Worm (Caenorhabditis elegans) whole organism, L3 larva: ENCODE results near the gene F53A9.9.

Experiments used
- R02D3.7 ChIP-seq: fragments of 150-350 bp; optimal IDR thresholded peaks from 2 replicates; lab custom pipeline; 2014; ENCODE audit warnings: missing biosample characterization, missing genetic modification characterization
- ZK546.5 ChIP-seq: sonication (generic microtip); optimal IDR thresholded peaks from 2 replicates; lab custom pipeline; 2017; ENCODE audit warnings: missing biosample characterization, missing genetic modification characterization
- aly-2 ChIP-seq: fragments of 150-350 bp; optimal IDR thresholded peaks from 2 replicates; lab custom pipeline; 2014; ENCODE audit warnings: missing biosample characterization, missing genetic modification characterization
- ama-1 ChIP-seq: fragments of 150-350 bp; optimal IDR thresholded peaks from 2 replicates; lab custom pipeline; 2018
- ceh-16 ChIP-seq: sonication (generic microtip); optimal IDR thresholded peaks from 2 replicates; lab custom pipeline; 2017; ENCODE audit warnings: missing biosample characterization, missing genetic modification characterization
- ceh-28 ChIP-seq: fragments of 150-350 bp; optimal IDR thresholded peaks from 2 replicates; lab custom pipeline; 2014; ENCODE audit warnings: missing biosample characterization, missing genetic modification reagents, missing genetic modification characterization
- ceh-82 ChIP-seq: fragments of 150-350 bp; optimal IDR thresholded peaks from 2 replicates; lab custom pipeline; 2014; ENCODE audit warnings: missing biosample characterization, missing genetic modification characterization
- ceh-9 ChIP-seq: sonication (generic microtip); optimal IDR thresholded peaks from 2 replicates; lab custom pipeline; 2018; ENCODE audit warnings: missing biosample characterization, missing genetic modification characterization
- daf-12 ChIP-seq: fragments of 150-350 bp; optimal IDR thresholded peaks from 2 replicates; lab custom pipeline; 2014; ENCODE audit warnings: missing biosample characterization, missing genetic modification reagents, missing genetic modification characterization
- egl-27 ChIP-seq: sonication (generic microtip); optimal IDR thresholded peaks from 4 replicates; lab custom pipeline; 2017; ENCODE audit warnings: missing biosample characterization, missing genetic modification reagents, missing genetic modification characterization
- egl-5 ChIP-seq: fragments of 150-350 bp; optimal IDR thresholded peaks from 2 replicates; lab custom pipeline; 2017; ENCODE audit warnings: missing biosample characterization, missing genetic modification reagents, missing genetic modification characterization, inconsistent platforms
- elt-1 ChIP-seq: fragments of 150-350 bp; optimal IDR thresholded peaks from 2 replicates; lab custom pipeline; 2014; ENCODE audit warnings: missing biosample characterization, missing genetic modification characterization
- elt-2 ChIP-seq: sonication (generic microtip); optimal IDR thresholded peaks from 2 replicates; lab custom pipeline; 2016; ENCODE audit warnings: missing genetic modification reagents, mild to moderate bottlenecking, missing genetic modification characterization, missing compliant biosample characterization
- elt-3 ChIP-seq, 3 experiments: fragments of 150-350 bp in 1 of 3; sonication (generic microtip) in 2 of 3; optimal IDR thresholded peaks; 2 replicates in 2 of 3; 4 replicates in 1 of 3; lab custom pipeline; 2014 to 2017; ENCODE audit warnings: missing biosample characterization in 3 of 3, missing genetic modification characterization in 3 of 3
- eor-1 ChIP-seq, 2 experiments: fragments of 150-350 bp; optimal IDR thresholded peaks; 2 replicates each; lab custom pipeline; 2014 to 2018; ENCODE audit warnings: missing biosample characterization in 2 of 2, missing genetic modification characterization in 2 of 2
- fkh-10 ChIP-seq: sonication (generic microtip); optimal IDR thresholded peaks from 2 replicates; lab custom pipeline; 2017; ENCODE audit warnings: missing biosample characterization, missing genetic modification reagents, missing genetic modification characterization
- fkh-2 ChIP-seq: fragments of 150-350 bp; optimal IDR thresholded peaks from 2 replicates; lab custom pipeline; 2014; ENCODE audit warnings: missing biosample characterization, missing genetic modification reagents, missing genetic modification characterization
- fos-1 ChIP-seq: fragments of 150-350 bp; optimal IDR thresholded peaks from 2 replicates; lab custom pipeline; 2014; ENCODE audit warnings: missing biosample characterization, missing genetic modification characterization
- hmg-11 ChIP-seq: sonication (generic microtip); optimal IDR thresholded peaks from 2 replicates; lab custom pipeline; 2016; ENCODE audit warnings: missing genetic modification characterization, missing compliant biosample characterization
- jun-1 ChIP-seq: fragments of 150-350 bp; optimal IDR thresholded peaks from 2 replicates; lab custom pipeline; 2014; ENCODE audit warnings: missing biosample characterization, missing genetic modification reagents, missing genetic modification characterization
- lin-15B ChIP-seq: fragments of 150-350 bp; optimal IDR thresholded peaks from 2 replicates; lab custom pipeline; 2014; ENCODE audit warnings: missing biosample characterization, missing genetic modification characterization
- lin-39 ChIP-seq: fragments of 150-350 bp; optimal IDR thresholded peaks from 2 replicates; lab custom pipeline; 2018; ENCODE audit warnings: missing biosample characterization, missing genetic modification reagents, missing genetic modification characterization
- lsy-12 ChIP-seq: sonication (generic microtip); optimal IDR thresholded peaks from 2 replicates; lab custom pipeline; 2016; ENCODE audit warnings: mild to moderate bottlenecking, missing genetic modification characterization, missing compliant biosample characterization
- mdl-1 ChIP-seq: fragments of 150-350 bp; optimal IDR thresholded peaks from 2 replicates; lab custom pipeline; 2014; ENCODE audit warnings: missing biosample characterization, missing genetic modification characterization
- mml-1 ChIP-seq: fragments of 150-350 bp; sonication (generic microtip); optimal IDR thresholded peaks from 3 replicates; lab custom pipeline; 2014; ENCODE audit warnings: missing biosample characterization, missing genetic modification characterization
- nfya-1 ChIP-seq: sonication (generic microtip); optimal IDR thresholded peaks from 2 replicates; lab custom pipeline; 2017; ENCODE audit warnings: missing genetic modification characterization, mild to moderate bottlenecking, missing compliant biosample characterization, antibody characterized with exemption, moderate library complexity; ENCODE audit not compliant: insufficient read depth
- nhr-11 ChIP-seq: fragments of 150-350 bp; optimal IDR thresholded peaks from 2 replicates; lab custom pipeline; 2014; ENCODE audit warnings: missing biosample characterization, missing genetic modification characterization
- nhr-12 ChIP-seq: fragments of 150-350 bp; optimal IDR thresholded peaks from 2 replicates; lab custom pipeline; 2014; ENCODE audit warnings: missing biosample characterization, missing genetic modification characterization
- nhr-23 ChIP-seq: fragments of 150-350 bp; optimal IDR thresholded peaks from 2 replicates; lab custom pipeline; 2014; ENCODE audit warnings: missing biosample characterization, missing genetic modification reagents, missing genetic modification characterization
- nhr-237 ChIP-seq: fragments of 150-350 bp; optimal IDR thresholded peaks from 2 replicates; lab custom pipeline; 2014; ENCODE audit warnings: missing biosample characterization, missing genetic modification characterization
- nhr-25 ChIP-seq: sonication (generic microtip); optimal IDR thresholded peaks from 2 replicates; lab custom pipeline; 2017; ENCODE audit warnings: missing biosample characterization, missing genetic modification characterization
- nhr-28 ChIP-seq: fragments of 150-350 bp; optimal IDR thresholded peaks from 2 replicates; lab custom pipeline; 2014; ENCODE audit warnings: missing biosample characterization, missing genetic modification characterization
- nhr-43 ChIP-seq: sonication (generic microtip); optimal IDR thresholded peaks from 2 replicates; lab custom pipeline; 2016; ENCODE audit warnings: mild to moderate bottlenecking, missing genetic modification characterization, missing compliant biosample characterization; ENCODE audit not compliant: poor library complexity, severe bottlenecking
- nhr-67 ChIP-seq: fragments of 150-350 bp; optimal IDR thresholded peaks from 2 replicates; lab custom pipeline; 2014; ENCODE audit warnings: missing biosample characterization, missing genetic modification characterization
- nhr-76 ChIP-seq: fragments of 150-350 bp; sonication (generic microtip); optimal IDR thresholded peaks from 5 replicates; lab custom pipeline; 2014; ENCODE audit warnings: missing biosample characterization, missing genetic modification characterization
- nhr-77 ChIP-seq: fragments of 150-350 bp; optimal IDR thresholded peaks from 2 replicates; lab custom pipeline; 2014; ENCODE audit warnings: missing biosample characterization, missing genetic modification characterization
- pha-4 ChIP-seq: fragments of 150-350 bp; optimal IDR thresholded peaks from 2 replicates; lab custom pipeline; 2014; ENCODE audit warnings: missing biosample characterization, missing genetic modification reagents, missing genetic modification characterization
- pqm-1 ChIP-seq: fragments of 150-350 bp; optimal IDR thresholded peaks from 2 replicates; lab custom pipeline; 2017; ENCODE audit warnings: missing biosample characterization, missing genetic modification characterization, inconsistent platforms
- sea-2 ChIP-seq: fragments of 150-350 bp; sonication (generic microtip); optimal IDR thresholded peaks from 4 replicates; lab custom pipeline; 2014; ENCODE audit warnings: missing biosample characterization, missing genetic modification reagents, missing genetic modification characterization
- skn-1 ChIP-seq: fragments of 150-350 bp; optimal IDR thresholded peaks from 2 replicates; lab custom pipeline; 2014; ENCODE audit warnings: missing biosample characterization, missing genetic modification characterization
- snpc-4 ChIP-seq: fragments of 150-350 bp; optimal IDR thresholded peaks from 2 replicates; lab custom pipeline; 2014; ENCODE audit warnings: missing biosample characterization, missing genetic modification characterization
- tbx-2 ChIP-seq: sonication (generic microtip); optimal IDR thresholded peaks from 2 replicates; lab custom pipeline; 2016; ENCODE audit warnings: mild to moderate bottlenecking, missing genetic modification characterization, missing compliant biosample characterization
- unc-39 ChIP-seq: sonication (generic microtip); optimal IDR thresholded peaks from 4 replicates; lab custom pipeline; 2017; ENCODE audit warnings: missing biosample characterization, missing genetic modification characterization
- unc-62 ChIP-seq: fragments of 150-350 bp; sonication (generic microtip); optimal IDR thresholded peaks from 4 replicates; lab custom pipeline; 2014; ENCODE audit warnings: missing biosample characterization, missing genetic modification reagents, missing genetic modification characterization
- zag-1 ChIP-seq: fragments of 150-350 bp; optimal IDR thresholded peaks from 2 replicates; lab custom pipeline; 2014; ENCODE audit warnings: missing biosample characterization, missing genetic modification characterization
- ztf-11 ChIP-seq: fragments of 150-350 bp; optimal IDR thresholded peaks from 2 replicates; lab custom pipeline; 2014; ENCODE audit warnings: missing biosample characterization, missing genetic modification characterization
- ztf-4 ChIP-seq: fragments of 150-350 bp; optimal IDR thresholded peaks from 2 replicates; lab custom pipeline; 2014; ENCODE audit warnings: missing biosample characterization, missing genetic modification characterization

F53A9.9 gene

ce11 chrX:8736965-8737464 is 16.5 kb upstream of the F53A9.9 start, which contains the start of gene M02D8.3:
TSS of gene M02D8.3 (minus strand) at chrX:8737015.
- no peak for TF ChIP-seq R02D3.7 (tag; lab: Kevin White, UChicago)
- TF ChIP-seq nhr-237 (tag; lab: Kevin White, UChicago), result no peak
- TF ChIP-seq ZK546.5 (tag; lab: Kevin White, UChicago), result no peak
- peak; percentile 38 for TF ChIP-seq snpc-4 (tag; lab: Kevin White, UChicago)
- no peak for TF ChIP-seq ceh-16 (tag; lab: Kevin White, UChicago)
- no peak for TF ChIP-seq jun-1 (tag; lab: Kevin White, UChicago)
- no peak for TF ChIP-seq fkh-10 (GFP tag; lab: Kevin White, UChicago)
- peak; percentile 17 for TF ChIP-seq egl-5
- TF ChIP-seq nhr-25, result peak; percentile 83
- no peak for TF ChIP-seq fos-1 (tag; lab: Kevin White, UChicago)
- no peak for TF ChIP-seq mml-1 (tag; lab: Kevin White, UChicago)
- no peak for TF ChIP-seq nhr-11 (tag; lab: Kevin White, UChicago)
- TF ChIP-seq lsy-12 (tag; lab: Kevin White, UChicago), result no peak
- no peak for TF ChIP-seq pqm-1
- no peak for TF ChIP-seq ceh-9 (tag; lab: Kevin White, UChicago)
- TF ChIP-seq ama-1 (lab: Kevin White, UChicago), result no peak
- no peak for TF ChIP-seq zag-1 (tag; lab: Kevin White, UChicago)
- peak; percentile 20 for TF ChIP-seq skn-1 (tag; lab: Kevin White, UChicago)
- TF ChIP-seq pha-4, result peak; percentile 88
- TF ChIP-seq elt-2 (tag; lab: Kevin White, UChicago), result peak; percentile 8
- no peak for TF ChIP-seq elt-1 (tag; lab: Kevin White, UChicago)
- no peak for TF ChIP-seq egl-27
- TF ChIP-seq hmg-11 (tag; lab: Kevin White, UChicago), result peak; percentile 37
- TF ChIP-seq unc-39, result no peak
- no peak for TF ChIP-seq ceh-28 (tag; lab: Kevin White, UChicago)
- no peak for TF ChIP-seq nhr-67 (tag; lab: Kevin White, UChicago)
- TF ChIP-seq mdl-1 (tag; lab: Kevin White, UChicago), result no peak
- TF ChIP-seq nhr-12 (tag; lab: Kevin White, UChicago), result no peak
- TF ChIP-seq elt-3 (tag; optimal IDR thresholded peaks at IDR 0.05; lab: Kevin White, UChicago), result no peak
- TF ChIP-seq sea-2 (GFP tag; lab: Kevin White, UChicago), result no peak
- TF ChIP-seq nfya-1, result peak; percentile 50
- TF ChIP-seq nhr-76, result no peak
- no peak for TF ChIP-seq nhr-28 (tag; lab: Kevin White, UChicago)
- no peak for TF ChIP-seq nhr-43 (tag; lab: Kevin White, UChicago)
- no peak for TF ChIP-seq ztf-11 (tag; lab: Kevin White, UChicago)
- no peak for TF ChIP-seq lin-39 (tag; lab: Kevin White, UChicago)
- no peak for TF ChIP-seq tbx-2 (tag; lab: Kevin White, UChicago)
- no peak for TF ChIP-seq ztf-4 (tag; lab: Kevin White, UChicago)
- TF ChIP-seq fkh-2 (tag; lab: Kevin White, UChicago), result no peak
- peak; percentile 22 for TF ChIP-seq lin-15B (tag; lab: Kevin White, UChicago)
- TF ChIP-seq unc-62 (GFP tag; lab: Kevin White, UChicago), result no peak
- no peak for TF ChIP-seq nhr-77 (tag; lab: Kevin White, UChicago)
- no peak for TF ChIP-seq eor-1 (tag; optimal IDR thresholded peaks at IDR 0.05; lab: Kevin White, UChicago)
- no peak for TF ChIP-seq aly-2 (tag; lab: Kevin White, UChicago)
- no peak for TF ChIP-seq ceh-82
- TF ChIP-seq daf-12 (tag; lab: Kevin White, UChicago), result no peak
- TF ChIP-seq nhr-23 (tag; lab: Kevin White, UChicago), result peak; percentile 87
